Worm (Caenorhabditis elegans): ENCODE measurements around the gene R02D5.6.

Gene R02D5.6

ce11 chrV:14484582-14484981 is 33.3 kb downstream of the R02D5.6 start, which contains the start of gene R02D5.4:
R02D5.4 (minus strand) TSS chrV:14484682.
- TF ChIP-seq ceh-39 (tag; optimal IDR thresholded peaks at IDR 0.05) (no peak), hlh-1 (tag; optimal IDR thresholded peaks at IDR 0.05) (no peak), flh-1 (GFP tag; optimal IDR thresholded peaks at IDR 0.05) (no peak), lin-13 (tag; optimal IDR thresholded peaks at IDR 0.05) (no peak), drap-1 (GFP tag; optimal IDR thresholded peaks at IDR 0.05) (no peak), mls-2 (tag; optimal IDR thresholded peaks at IDR 0.05) (no peak), sem-2 (GFP tag; optimal IDR thresholded peaks at IDR 0.05) (no peak), unc-62 (GFP tag; optimal IDR thresholded peaks at IDR 0.05) (no peak), unc-120 (tag; optimal IDR thresholded peaks at IDR 0.05; ENCODE audit: poor library complexity, severe bottlenecking) (no peak)

DNA sequence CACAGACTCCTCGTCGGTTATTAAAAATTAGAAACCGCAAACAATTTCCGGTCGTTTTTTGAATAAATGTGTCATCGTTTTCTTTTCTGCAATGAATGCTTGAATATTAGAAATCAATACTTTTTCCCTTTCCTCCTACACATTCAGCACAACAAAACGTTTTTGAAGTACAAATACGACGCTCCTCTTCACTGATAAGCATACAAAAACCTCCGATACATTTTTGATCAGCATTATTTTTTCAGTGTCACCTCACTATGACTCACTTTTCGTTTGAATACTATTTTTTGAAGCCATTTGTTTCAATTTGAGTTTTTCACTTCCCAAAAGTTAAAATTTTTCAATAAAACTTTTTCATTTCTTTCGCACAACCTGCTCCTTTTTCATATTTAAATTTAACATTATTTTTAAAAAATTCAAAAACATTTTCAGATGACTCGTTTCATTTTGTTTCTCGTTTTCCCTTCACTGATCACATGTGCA is 35.1 kb downstream of the R02D5.6 start, which contains the start of gene R02D5.3:
R02D5.3 (plus strand) TSS at position 433 of the 483 bp plus-strand sequence.
- no peak for TF ChIP-seq elt-3 (tag; optimal IDR thresholded peaks at IDR 0.05)
- TF ChIP-seq cnd-1 (tag; optimal IDR thresholded peaks at IDR 0.05): no peak
- TF ChIP-seq sptf-1 (tag; optimal IDR thresholded peaks at IDR 0.05): no peak
- TF ChIP-seq ceh-39 (tag; optimal IDR thresholded peaks at IDR 0.05): no peak
- no peak for TF ChIP-seq M03D4.4 (tag; optimal IDR thresholded peaks at IDR 0.05)
- TF ChIP-seq drap-1 (GFP tag; optimal IDR thresholded peaks at IDR 0.05): no peak
- no peak for TF ChIP-seq flh-1 (GFP tag; optimal IDR thresholded peaks at IDR 0.05)
- no peak for TF ChIP-seq blmp-1 (tag; optimal IDR thresholded peaks at IDR 0.05)
- no peak for TF ChIP-seq nhr-12 (tag; optimal IDR thresholded peaks at IDR 0.05)
- no peak for TF ChIP-seq bed-3 (GFP tag; optimal IDR thresholded peaks at IDR 0.05)
- TF ChIP-seq unc-62 (GFP tag; optimal IDR thresholded peaks at IDR 0.05): no peak
- no peak for TF ChIP-seq lin-13 (tag; optimal IDR thresholded peaks at IDR 0.05)
- TF ChIP-seq tbx-8 (GFP tag; optimal IDR thresholded peaks at IDR 0.05): no peak
- no peak for TF ChIP-seq pha-4 (tag; optimal IDR thresholded peaks at IDR 0.05)
- TF ChIP-seq elt-1 (tag; optimal IDR thresholded peaks at IDR 0.05; ENCODE audit: borderline replicate concordance, insufficient read depth): no peak

- TF ChIP-seq ztf-11 (tag; optimal IDR thresholded peaks at IDR 0.05) (no peak), sptf-1 (tag; optimal IDR thresholded peaks at IDR 0.05) (no peak), elt-1 (tag; optimal IDR thresholded peaks at IDR 0.05; ENCODE audit: borderline replicate concordance, insufficient read depth) (no peak), nhr-12 (tag; optimal IDR thresholded peaks at IDR 0.05) (no peak), nhr-28 (tag; optimal IDR thresholded peaks at IDR 0.05) (no peak), lin-32 (GFP tag; optimal IDR thresholded peaks at IDR 0.05) (no peak), ces-1 (GFP tag; optimal IDR thresholded peaks at IDR 0.05) (no peak), M03D4.4 (tag; optimal IDR thresholded peaks at IDR 0.05) (no peak), zip-8 (tag; optimal IDR thresholded peaks at IDR 0.05) (no peak), hlh-1 (tag; optimal IDR thresholded peaks at IDR 0.05) (no peak), tbx-8 (GFP tag; optimal IDR thresholded peaks at IDR 0.05) (no peak), ham-2 (GFP tag; optimal IDR thresholded peaks at IDR 0.05) (no peak), ceh-83 (GFP tag; optimal IDR thresholded peaks at IDR 0.05) (no peak), bed-3 (GFP tag; optimal IDR thresholded peaks at IDR 0.05) (no peak), nhr-2 (tag; optimal IDR thresholded peaks at IDR 0.05) (no peak)
Measured at ce11 chrV:14481987-14482386, 35.9 kb downstream of the R02D5.6 start, which contains the start of gene R02D5.10. R02D5.10 (plus strand) TSS chrV:14482287.

ce11 chrV:14481401-14481800 is 36.5 kb downstream of the R02D5.6 start, which contains the start of gene R02D5.7:
R02D5.7 (minus strand) TSS chrV:14481501.
- no peak for TF ChIP-seq zip-8 (tag; optimal IDR thresholded peaks at IDR 0.05)
- no peak for TF ChIP-seq lsy-2 (tag; optimal IDR thresholded peaks at IDR 0.05)
- no peak for TF ChIP-seq cnd-1 (tag; optimal IDR thresholded peaks at IDR 0.05)
- no peak for TF ChIP-seq M03D4.4 (tag; optimal IDR thresholded peaks at IDR 0.05)
- TF ChIP-seq tbx-8 (GFP tag; optimal IDR thresholded peaks at IDR 0.05): no peak
- no peak for TF ChIP-seq sptf-1 (tag; optimal IDR thresholded peaks at IDR 0.05)
- TF ChIP-seq bed-3 (GFP tag; optimal IDR thresholded peaks at IDR 0.05): no peak
- TF ChIP-seq nhr-76 (tag; optimal IDR thresholded peaks at IDR 0.05): no peak
- no peak for TF ChIP-seq blmp-1 (tag; optimal IDR thresholded peaks at IDR 0.05)

- TF ChIP-seq hlh-1 (tag; optimal IDR thresholded peaks at IDR 0.05): no peak
- TF ChIP-seq elt-3 (tag; optimal IDR thresholded peaks at IDR 0.05): no peak
- TF ChIP-seq nhr-28 (tag; optimal IDR thresholded peaks at IDR 0.05): no peak
- TF ChIP-seq nhr-76 (tag; optimal IDR thresholded peaks at IDR 0.05): no peak
- TF ChIP-seq elt-1 (tag; optimal IDR thresholded peaks at IDR 0.05; ENCODE audit: borderline replicate concordance, insufficient read depth): no peak
- no peak for TF ChIP-seq snpc-4 (tag; optimal IDR thresholded peaks at IDR 0.05)
Measured at ce11 chrV:14480533-14480932, 37.4 kb downstream of the R02D5.6 start.
